Fruit fly (Drosophila melanogaster): ENCODE measurements around the gene CG9270.

- TF ChIP-seq Dll (optimal IDR thresholded peaks at IDR 0.05) (no peak), EcR (GFP tag; optimal IDR thresholded peaks at IDR 0.05) (no peak), pan (optimal IDR thresholded peaks at IDR 0.05) (no peak), psq (optimal IDR thresholded peaks at IDR 0.05) (no peak)
Observed at dm6 chr2L:20917235-20918055, 16.5 kb downstream of the CG9270 start.

All from whole organism.